Worm (Caenorhabditis elegans) whole organism, L4 larva: ENCODE results near the gene acox-1.5.

Experiments used
- D1046.2 ChIP-seq: fragments of 200-800 bp; sonication (Bioruptor generic); IDR thresholded peaks from 2 replicates; pipeline ENCODE4 v1.3.6; 2022; ENCODE audit warnings: missing genetic modification characterization, missing compliant biosample characterization
- F10B5.3 ChIP-seq: sonication (generic microtip); optimal IDR thresholded peaks from 2 replicates; lab custom pipeline; 2016; ENCODE audit warnings: mild to moderate bottlenecking, missing genetic modification characterization, missing compliant biosample characterization
- F26F4.8 ChIP-seq: fragments of 200-800 bp; sonication (Bioruptor generic); conservative IDR thresholded peaks from 2 replicates; pipeline ENCODE4 v1.3.6; 2022; ENCODE audit warnings: missing genetic modification characterization, missing compliant biosample characterization
- F49E8.2 ChIP-seq: sonication (generic microtip); optimal IDR thresholded peaks from 2 replicates; lab custom pipeline; 2016; ENCODE audit warnings: missing compliant biosample characterization, mild to moderate bottlenecking, missing genetic modification characterization, borderline replicate concordance
- R02D3.7 ChIP-seq: fragments of 150-350 bp; sonication (generic microtip); optimal IDR thresholded peaks from 3 replicates; lab custom pipeline; 2014; ENCODE audit warnings: missing biosample characterization, missing genetic modification characterization
- T26A8.4 ChIP-seq: fragments of 200-800 bp; sonication (Bioruptor generic); IDR thresholded peaks from 2 replicates; pipeline ENCODE4 v1.3.6; 2022; ENCODE audit warnings: missing genetic modification characterization, missing compliant biosample characterization
- aha-1 ChIP-seq: fragments of 150-350 bp; peaks from one replicate; lab custom pipeline; 2014; ENCODE audit warnings: missing biosample characterization, missing genetic modification characterization
- attf-4 ChIP-seq: sonication (generic microtip); optimal IDR thresholded peaks from 3 replicates; lab custom pipeline; 2017; ENCODE audit warnings: missing biosample characterization, missing genetic modification characterization
- ceh-20 ChIP-seq: fragments of 200-800 bp; sonication (Bioruptor generic); IDR thresholded peaks from 2 replicates; pipeline ENCODE4 v1.3.6; 2022; ENCODE audit warnings: missing genetic modification reagents, missing genetic modification characterization, missing compliant biosample characterization
- ceh-62 ChIP-seq: sonication (generic microtip); optimal IDR thresholded peaks from 2 replicates; lab custom pipeline; 2017; ENCODE audit warnings: missing biosample characterization, missing genetic modification characterization
- ceh-82 ChIP-seq: sonication (generic microtip); optimal IDR thresholded peaks from 2 replicates; lab custom pipeline; 2017; ENCODE audit warnings: missing biosample characterization, missing genetic modification characterization
- cey-2 ChIP-seq: sonication (generic microtip); optimal IDR thresholded peaks from 3 replicates; lab custom pipeline; 2017; ENCODE audit warnings: missing genetic modification characterization, mild to moderate bottlenecking, missing compliant biosample characterization, antibody characterized with exemption, borderline replicate concordance; ENCODE audit not compliant: insufficient read depth
- daf-12 ChIP-seq: fragments of 150-350 bp; optimal IDR thresholded peaks from 2 replicates; lab custom pipeline; 2014; ENCODE audit warnings: missing biosample characterization, missing genetic modification reagents, missing genetic modification characterization
- daf-16 ChIP-seq, 3 experiments: sonication (generic microtip); optimal IDR thresholded peaks; 2 replicates each; lab custom pipeline; 2016 to 2017; ENCODE audit warnings: missing genetic modification characterization in 3 of 3, missing genetic modification reagents in 3 of 3, mild to moderate bottlenecking in 2 of 3, missing compliant biosample characterization in 2 of 3, missing biosample characterization in 1 of 3, moderate library complexity in 1 of 3
- dmd-8 ChIP-seq: fragments of 200-800 bp; sonication (Bioruptor generic); IDR thresholded peaks from 2 replicates; pipeline ENCODE4 v1.3.6; 2022; ENCODE audit warnings: missing genetic modification characterization, missing compliant biosample characterization
- dpl-1 ChIP-seq: fragments of 150-350 bp; optimal IDR thresholded peaks from 2 replicates; lab custom pipeline; 2014; ENCODE audit warnings: missing biosample characterization, missing genetic modification reagents, missing genetic modification characterization
- egl-27 ChIP-seq: sonication (generic microtip); optimal IDR thresholded peaks from 3 replicates; lab custom pipeline; 2017; ENCODE audit warnings: missing biosample characterization, missing genetic modification reagents, missing genetic modification characterization
- egl-43 ChIP-seq: fragments of 200-800 bp; sonication (Bioruptor generic); IDR thresholded peaks from 2 replicates; pipeline ENCODE4 v1.3.6; 2022; ENCODE audit warnings: missing genetic modification reagents, missing genetic modification characterization, missing compliant biosample characterization
- fos-1 ChIP-seq: fragments of 150-350 bp; optimal IDR thresholded peaks from 2 replicates; lab custom pipeline; 2014; ENCODE audit warnings: missing biosample characterization, missing genetic modification characterization
- gei-8 ChIP-seq: fragments of 200-800 bp; sonication (Bioruptor generic); optimal IDR thresholded peaks from 2 replicates; lab custom pipeline; 2018; ENCODE audit warnings: mild to moderate bottlenecking, missing genetic modification characterization, missing compliant biosample characterization
- hif-1 ChIP-seq, 2 experiments: sonication (generic microtip); optimal IDR thresholded peaks; 2 replicates each; lab custom pipeline; 2016 to 2017; ENCODE audit warnings: missing compliant biosample characterization in 2 of 2, missing genetic modification characterization in 2 of 2, missing genetic modification reagents in 2 of 2, missing genotype in 2 of 2, mild to moderate bottlenecking in 1 of 2
- hlh-11 ChIP-seq: fragments of 200-800 bp; sonication (Bioruptor generic); optimal IDR thresholded peaks from 2 replicates; lab custom pipeline; 2018; ENCODE audit warnings: mild to moderate bottlenecking, missing genetic modification characterization, missing compliant biosample characterization
- jun-1 ChIP-seq: fragments of 150-350 bp; optimal IDR thresholded peaks from 2 replicates; lab custom pipeline; 2014; ENCODE audit warnings: missing biosample characterization, missing genetic modification reagents, missing genetic modification characterization
- lim-7 ChIP-seq: fragments of 200-800 bp; sonication (Bioruptor generic); IDR thresholded peaks from 2 replicates; pipeline ENCODE4 v1.3.6; 2022; ENCODE audit warnings: missing genetic modification characterization, missing compliant biosample characterization
- lin-1 ChIP-seq: fragments of 200-800 bp; sonication (Bioruptor generic); IDR thresholded peaks from 2 replicates; pipeline ENCODE4 v1.3.6; 2022; ENCODE audit warnings: missing genetic modification reagents, missing genetic modification characterization, missing compliant biosample characterization
- lin-15B ChIP-seq: fragments of 150-350 bp; sonication (generic microtip); optimal IDR thresholded peaks from 3 replicates; lab custom pipeline; 2014; ENCODE audit warnings: missing biosample characterization, missing genetic modification characterization
- lsy-2 ChIP-seq, 2 experiments: fragments of 150-350 bp in 1 of 2; sonication (generic microtip) in 1 of 2; optimal IDR thresholded peaks; 2 replicates each; lab custom pipeline; 2014 to 2017; ENCODE audit warnings: missing biosample characterization in 2 of 2, missing genetic modification characterization in 2 of 2
- madf-9 ChIP-seq: fragments of 200-800 bp; sonication (Bioruptor generic); conservative IDR thresholded peaks from 2 replicates; pipeline ENCODE4 v1.3.6; 2022; ENCODE audit warnings: missing genetic modification reagents, missing genetic modification characterization, missing compliant biosample characterization
- mdl-1 ChIP-seq, 2 experiments: fragments of 150-350 bp in 1 of 2; sonication (generic microtip) in 1 of 2; optimal IDR thresholded peaks; 2 replicates each; lab custom pipeline; 2014 to 2017; ENCODE audit warnings: missing biosample characterization in 2 of 2, missing genetic modification characterization in 2 of 2
- mep-1 ChIP-seq: fragments of 150-350 bp; sonication (generic microtip); optimal IDR thresholded peaks from 3 replicates; lab custom pipeline; 2014; ENCODE audit warnings: missing biosample characterization, missing genetic modification characterization
- mes-2 ChIP-seq: sonication (generic microtip); optimal IDR thresholded peaks from 2 replicates; lab custom pipeline; 2016; ENCODE audit warnings: missing genotype, mild to moderate bottlenecking, missing genetic modification characterization, missing compliant biosample characterization; ENCODE audit not compliant: poor library complexity, severe bottlenecking
- mxl-2 ChIP-seq: fragments of 200-800 bp; sonication (Bioruptor generic); conservative IDR thresholded peaks from 2 replicates; pipeline ENCODE4 v1.3.6; 2022; ENCODE audit warnings: missing genetic modification reagents, missing genetic modification characterization, missing compliant biosample characterization
- nhr-10 ChIP-seq: fragments of 150-350 bp; optimal IDR thresholded peaks from 2 replicates; lab custom pipeline; 2014; ENCODE audit warnings: missing biosample characterization, missing genetic modification characterization
- nhr-102 ChIP-seq: sonication (generic microtip); optimal IDR thresholded peaks from 2 replicates; lab custom pipeline; 2016; ENCODE audit warnings: mild to moderate bottlenecking, missing genetic modification characterization, moderate library complexity, missing compliant biosample characterization
- nhr-237 ChIP-seq: sonication (generic microtip); optimal IDR thresholded peaks from 2 replicates; lab custom pipeline; 2017; ENCODE audit warnings: missing biosample characterization, missing genetic modification characterization
- nhr-25 ChIP-seq: sonication (generic microtip); optimal IDR thresholded peaks from 2 replicates; lab custom pipeline; 2017; ENCODE audit warnings: missing genetic modification characterization, mild to moderate bottlenecking, missing compliant biosample characterization, antibody characterized with exemption, moderate library complexity, borderline replicate concordance; ENCODE audit not compliant: insufficient read depth
- nhr-48 ChIP-seq: sonication (generic microtip); optimal IDR thresholded peaks from 2 replicates; lab custom pipeline; 2016; ENCODE audit warnings: mild to moderate bottlenecking, missing genetic modification characterization, missing compliant biosample characterization
- nhr-76 ChIP-seq: fragments of 150-350 bp; optimal IDR thresholded peaks from 2 replicates; lab custom pipeline; 2014; ENCODE audit warnings: missing biosample characterization, missing genetic modification characterization
- php-3 ChIP-seq: fragments of 200-800 bp; sonication (Bioruptor generic); IDR thresholded peaks from 2 replicates; pipeline ENCODE4 v1.3.6; 2022; ENCODE audit warnings: missing genetic modification reagents, missing genetic modification characterization, missing compliant biosample characterization
- pqm-1 ChIP-seq: sonication (generic microtip); optimal IDR thresholded peaks from 2 replicates; lab custom pipeline; 2017; ENCODE audit warnings: missing biosample characterization, missing genetic modification characterization
- rbr-2 ChIP-seq: sonication (generic microtip); optimal IDR thresholded peaks from 2 replicates; lab custom pipeline; 2016; ENCODE audit warnings: missing genotype, missing genetic modification characterization, missing compliant biosample characterization
- saeg-2 ChIP-seq: fragments of 200-800 bp; sonication (Bioruptor generic); IDR thresholded peaks from 2 replicates; pipeline ENCODE4 v1.3.6; 2022; ENCODE audit warnings: missing genetic modification reagents, missing genetic modification characterization, missing compliant biosample characterization
- set-16 ChIP-seq: fragments of 200-800 bp; sonication (Bioruptor generic); IDR thresholded peaks from 2 replicates; pipeline ENCODE4 v1.3.6; 2022; ENCODE audit warnings: missing genetic modification reagents, missing genetic modification characterization, missing compliant biosample characterization
- skn-1 ChIP-seq: fragments of 150-350 bp; optimal IDR thresholded peaks from 2 replicates; lab custom pipeline; 2014; ENCODE audit warnings: missing biosample characterization, missing genetic modification characterization
- snpc-4 ChIP-seq: fragments of 150-350 bp; optimal IDR thresholded peaks from 2 replicates; lab custom pipeline; 2014; ENCODE audit warnings: missing biosample characterization, missing genetic modification characterization
- spr-3 ChIP-seq: fragments of 200-800 bp; sonication (Bioruptor generic); optimal IDR thresholded peaks from 2 replicates; lab custom pipeline; 2018; ENCODE audit warnings: mild to moderate bottlenecking, missing genetic modification characterization, missing compliant biosample characterization
- unc-39 ChIP-seq: sonication (generic microtip); optimal IDR thresholded peaks from 2 replicates; lab custom pipeline; 2017; ENCODE audit warnings: missing biosample characterization, missing genetic modification characterization
- vab-7 ChIP-seq: fragments of 200-800 bp; sonication (Bioruptor generic); IDR thresholded peaks from 2 replicates; pipeline ENCODE4 v1.3.6; 2022; ENCODE audit warnings: missing genetic modification reagents, missing genetic modification characterization, missing compliant biosample characterization
- zfp-3 ChIP-seq: fragments of 200-800 bp; sonication (Bioruptor generic); conservative IDR thresholded peaks from 2 replicates; pipeline ENCODE4 v1.3.6; 2022; ENCODE audit warnings: missing genetic modification reagents, missing genetic modification characterization, missing compliant biosample characterization
- ztf-11 ChIP-seq: fragments of 150-350 bp; optimal IDR thresholded peaks from 2 replicates; lab custom pipeline; 2014; ENCODE audit warnings: missing biosample characterization, missing genetic modification characterization

acox-1.5 gene

DNA sequence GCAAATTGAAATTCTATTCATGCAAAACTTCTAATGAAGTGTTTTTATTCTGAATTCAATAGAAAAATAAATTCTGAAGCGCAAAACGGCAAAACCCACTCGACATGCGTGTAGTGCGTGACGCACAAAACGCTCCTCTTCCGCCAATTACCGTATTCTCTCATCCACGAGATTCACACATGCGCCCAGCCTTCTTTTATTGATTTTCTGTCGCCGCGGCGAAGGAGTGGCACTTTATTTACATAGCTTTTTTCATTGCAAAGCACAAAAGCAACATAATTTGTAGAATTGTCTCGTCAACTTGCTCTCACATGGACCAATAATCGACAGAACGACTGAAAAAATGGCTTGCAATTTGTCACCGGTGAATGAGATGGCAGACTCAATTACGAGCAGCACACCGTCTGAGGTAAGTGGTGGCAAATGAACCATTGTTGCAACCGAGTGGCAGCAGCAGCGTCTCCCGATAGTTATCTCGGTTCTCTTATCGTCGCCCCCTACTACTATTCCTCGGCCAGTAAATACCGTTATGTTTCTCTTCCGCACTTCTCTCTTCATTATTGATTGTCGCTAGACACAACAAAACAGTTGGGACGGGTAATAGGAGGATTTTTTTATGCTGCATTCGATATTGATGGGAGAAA, 45.9 kb downstream of the acox-1.5 start, which contains the start of gene unc-16:
unc-16 (plus strand) TSS at position 243 of the 644 bp plus-strand sequence.
- no peak for TF ChIP-seq fos-1
- no peak; the same call in 1 of the 2 replicates for TF ChIP-seq egl-43
- TF ChIP-seq set-16 (GFP tag; lab: Robert Waterston, UW), result 0 out of 2 replicates have a peak, but pooled peaks have one; percentile 16
- peak in 1 of 2 experiments; percentile 28 for TF ChIP-seq daf-16 (GFP tag; optimal IDR thresholded peaks at IDR 0.05; lab: Kevin White, UChicago)
- peak; percentile 79 for TF ChIP-seq daf-16 (tag; optimal IDR thresholded peaks at IDR 0.05; lab: Kevin White, UChicago)
- TF ChIP-seq dmd-8 (GFP tag; lab: Robert Waterston, UW), result no peak
- TF ChIP-seq ceh-82 (tag; lab: Kevin White, UChicago), result no peak
- no peak for TF ChIP-seq daf-12 (tag; lab: Kevin White, UChicago)
- no peak for TF ChIP-seq F26F4.8
- TF ChIP-seq ceh-62 (tag; lab: Kevin White, UChicago), result no peak
- no peak for TF ChIP-seq lin-1 (GFP tag; lab: Robert Waterston, UW)
- 0 out of 2 replicates have a peak, but pooled peaks have one; percentile 21 for TF ChIP-seq madf-9 (GFP tag; lab: Robert Waterston, UW)
- no peak for TF ChIP-seq F49E8.2 (tag; lab: Kevin White, UChicago)
- no peak for TF ChIP-seq nhr-10 (tag; lab: Kevin White, UChicago)
- TF ChIP-seq lsy-2 (tag; optimal IDR thresholded peaks at IDR 0.05; lab: Kevin White, UChicago), result peak; percentile 98 to 99
- TF ChIP-seq nhr-25 (tag; lab: Kevin White, UChicago), result peak; percentile 75
- peak; percentile 30 for TF ChIP-seq pqm-1
- TF ChIP-seq mep-1 (tag; lab: Kevin White, UChicago), result peak; percentile 94
- no peak for TF ChIP-seq lim-7 (GFP tag; lab: Robert Waterston, UW)
- peak; percentile 81 for TF ChIP-seq mes-2
- TF ChIP-seq zfp-3, result no peak
- no peak for TF ChIP-seq unc-39
- TF ChIP-seq ceh-20, result peak; percentile 95; the same call in 1 of the 2 replicates
- TF ChIP-seq hif-1 (tag; optimal IDR thresholded peaks at IDR 0.05; lab: Kevin White, UChicago), result peak in 1 of 2 experiments; percentile 65
- TF ChIP-seq skn-1, result no peak
- TF ChIP-seq ztf-11 (tag; lab: Kevin White, UChicago), result no peak
- no peak for TF ChIP-seq jun-1
- no peak for TF ChIP-seq gei-8 (GFP tag; lab: Kevin White, UChicago)
- TF ChIP-seq hlh-11 (tag; lab: Kevin White, UChicago), result peak; percentile 90
- peak; percentile 20 for TF ChIP-seq F10B5.3 (tag; lab: Kevin White, UChicago)
- TF ChIP-seq spr-3 (GFP tag; lab: Kevin White, UChicago), result no peak
- peak; percentile 77 for TF ChIP-seq mxl-2
- peak; percentile 80 for TF ChIP-seq T26A8.4
- TF ChIP-seq R02D3.7, result no peak
- no peak for TF ChIP-seq nhr-237
- peak; percentile 45 for TF ChIP-seq nhr-48 (tag; lab: Kevin White, UChicago)
- TF ChIP-seq cey-2 (tag; lab: Kevin White, UChicago), result no peak
- TF ChIP-seq lin-15B, result no peak
- peak; percentile 91 for TF ChIP-seq rbr-2 (tag; lab: Kevin White, UChicago)
- TF ChIP-seq dpl-1 (GFP tag; lab: Kevin White, UChicago), result peak; percentile 76
- peak; percentile 56 for TF ChIP-seq vab-7
- TF ChIP-seq snpc-4 (tag; lab: Kevin White, UChicago), result no peak
- TF ChIP-seq nhr-76 (tag; lab: Kevin White, UChicago), result no peak
- no peak for TF ChIP-seq php-3 (GFP tag; lab: Robert Waterston, UW)
- no peak for TF ChIP-seq saeg-2 (GFP tag; lab: Robert Waterston, UW)
- TF ChIP-seq D1046.2 (GFP tag; lab: Robert Waterston, UW), result no peak
- TF ChIP-seq mdl-1 (tag; optimal IDR thresholded peaks at IDR 0.05; lab: Kevin White, UChicago), result peak; percentile 83 to 97
- TF ChIP-seq aha-1 (tag; lab: Kevin White, UChicago), result peak; percentile 98
- TF ChIP-seq egl-27 (tag; lab: Kevin White, UChicago), result no peak
- peak; percentile 51 for TF ChIP-seq nhr-102 (tag; lab: Kevin White, UChicago)
- TF ChIP-seq attf-4 (tag; lab: Kevin White, UChicago), result no peak
